In genomic region chr3R:12450713-12451259, dm6 we compare ENCODE assay signal across 4 fruit fly cellular contexts.
TF ChIP-seq lines count a peak whose summit lies in the region.

No protein-coding gene starts in this region.

- TF ChIP-seq CTCF in whole organism, embryonic (GFP tag; optimal IDR thresholded peaks at IDR 0.05; lab: Kevin White, UChicago) = no peak

TF ChIP-seq in whole organism, embryonic, 481 proteins besides CTCF, POLR2A, EP300 and RAD21 (continues in another document):
- TF ChIP-seq chinmo (GFP tag; IDR thresholded peaks at IDR 0.05; lab: Robert Waterston, UW; ENCODE audit: partially characterized antibody) (peak; percentile 83; the same call in 2 of the 4 replicates), abd-A (tag; optimal IDR thresholded peaks at IDR 0.05; lab: Kevin White, UChicago) (peak; percentile 40), vnd (GFP tag; IDR thresholded peaks at IDR 0.05; lab: Robert Waterston, UW; ENCODE audit: partially characterized antibody) (no peak), D19B (GFP tag; optimal IDR thresholded peaks at IDR 0.05; lab: Kevin White, UChicago) (no peak), tio (GFP tag; optimal IDR thresholded peaks at IDR 0.05; lab: Kevin White, UChicago) (no peak), HLH3B (GFP tag; IDR thresholded peaks at IDR 0.05; lab: Robert Waterston, UW) (no peak), CG10267 (tag; optimal IDR thresholded peaks at IDR 0.05; lab: Kevin White, UChicago) (no peak), hkb (optimal IDR thresholded peaks at IDR 0.05; lab: Kevin White, UChicago) (no peak), hkb (GFP tag; IDR thresholded peaks at IDR 0.05; lab: Robert Waterston, UW) (no peak), CG2116 (GFP tag; optimal IDR thresholded peaks at IDR 0.05; lab: Kevin White, UChicago) (no peak), zfh2 (GFP tag; optimal IDR thresholded peaks at IDR 0.05; lab: Kevin White, UChicago) (no peak), sd (tag; optimal IDR thresholded peaks at IDR 0.05; lab: Kevin White, UChicago) (peak; percentile 30), CG3407 (GFP tag; optimal IDR thresholded peaks at IDR 0.05; lab: Kevin White, UChicago) (no peak), sisA (GFP tag; IDR thresholded peaks at IDR 0.05; lab: Robert Waterston, UW) (no peak), CG31388 (GFP tag; optimal IDR thresholded peaks at IDR 0.05; lab: Kevin White, UChicago) (no peak), CG13894 (tag; optimal IDR thresholded peaks at IDR 0.05; lab: Kevin White, UChicago) (peak; percentile 58), Pdp1 (GFP tag; optimal IDR thresholded peaks at IDR 0.05; lab: Kevin White, UChicago) (peak in 1 of 2 experiments; percentile 28), gro (GFP tag; optimal IDR thresholded peaks at IDR 0.05; lab: Kevin White, UChicago) (no peak), Fer3 (tag; optimal IDR thresholded peaks at IDR 0.05; lab: Kevin White, UChicago) (no peak), sima (GFP tag; optimal IDR thresholded peaks at IDR 0.05; lab: Kevin White, UChicago) (no peak), unpg (GFP tag; optimal IDR thresholded peaks at IDR 0.05; lab: Kevin White, UChicago) (no peak), CG31441 (GFP tag; IDR thresholded peaks at IDR 0.05; lab: Robert Waterston, UW) (no peak), gfzf (GFP tag; optimal IDR thresholded peaks at IDR 0.05; lab: Kevin White, UChicago) (no peak)

TF ChIP-seq in whole organism, prepupa, 60 proteins besides CTCF, POLR2A, EP300 and RAD21:
- TF ChIP-seq CG11762 (GFP tag; optimal IDR thresholded peaks at IDR 0.05; lab: Kevin White, UChicago; ENCODE audit: insufficient read depth) (no peak), Eip93F (GFP tag; optimal IDR thresholded peaks at IDR 0.05; lab: Kevin White, UChicago) (peak; percentile 47), Eip78C (GFP tag; lab: Kevin White, UChicago) (peak; percentile 37), vri (GFP tag; optimal IDR thresholded peaks at IDR 0.05; lab: Kevin White, UChicago) (peak; percentile 81)
TF ChIP-seq in whole organism, prepupa: peak in this region for 3.

TF ChIP-seq in whole organism, pupa, 21 proteins besides CTCF, POLR2A, EP300 and RAD21:
- no peak for TF ChIP-seq gl (tag; optimal IDR thresholded peaks at IDR 0.05; lab: Kevin White, UChicago)
- no peak for TF ChIP-seq CG32121 (GFP tag; IDR thresholded peaks at IDR 0.05; lab: Robert Waterston, UW)
- TF ChIP-seq EcR (GFP tag; optimal IDR thresholded peaks at IDR 0.05; lab: Kevin White, UChicago) = peak; percentile 91
TF ChIP-seq in whole organism, pupa: peak in this region for 1.

TF ChIP-seq in whole organism, wandering third instar larva, 38 proteins besides CTCF, POLR2A, EP300 and RAD21:
- TF ChIP-seq Rel (GFP tag; optimal IDR thresholded peaks at IDR 0.05; lab: Kevin White, UChicago) (no peak), Rel (tag; optimal IDR thresholded peaks at IDR 0.05; lab: Kevin White, UChicago) (peak; percentile 46), CG9705 (GFP tag; optimal IDR thresholded peaks at IDR 0.05; lab: Kevin White, UChicago) (no peak), GATAd (GFP tag; optimal IDR thresholded peaks at IDR 0.05; lab: Kevin White, UChicago) (no peak)
